Fruit fly (Drosophila melanogaster) whole organism, embryonic: ENCODE measurements around the gene Ret.

Source experiments
- Abd-B ChIP-seq: fragments of 200-800 bp; sonication (Bioruptor generic); optimal IDR thresholded peaks from 2 replicates; lab custom pipeline; 2018; ENCODE audit warnings: missing biosample characterization, mild to moderate bottlenecking, missing genetic modification characterization, moderate library complexity
- Bteb2 ChIP-seq: fragments of 200-800 bp; sonication (Bioruptor generic); optimal IDR thresholded peaks from 2 replicates; lab custom pipeline; 2016; ENCODE audit warnings: missing biosample characterization, missing genetic modification characterization
- CG10654 ChIP-seq: fragments of 200-800 bp; sonication (Bioruptor generic); optimal IDR thresholded peaks from 2 replicates; lab custom pipeline; 2016; ENCODE audit warnings: missing biosample characterization, missing genetic modification characterization
- CG11560 ChIP-seq: fragments of 200-800 bp; sonication (Bioruptor generic); IDR thresholded peaks from 3 replicates; pipeline ENCODE4 v1.3.6; 2022; ENCODE audit warnings: missing biosample characterization, missing genetic modification characterization
- CG1233 ChIP-seq: fragments of 200-800 bp; sonication (Bioruptor generic); optimal IDR thresholded peaks from 4 replicates; lab custom pipeline; 2018; ENCODE audit warnings: missing biosample characterization, mild to moderate bottlenecking, missing genetic modification characterization
- CG13424 ChIP-seq: fragments of 200-800 bp; sonication (Bioruptor generic); optimal IDR thresholded peaks from 2 replicates; lab custom pipeline; 2019; ENCODE audit warnings: missing biosample characterization, mild to moderate bottlenecking, missing genetic modification characterization, moderate library complexity
- CG15011 ChIP-seq: fragments of 200-800 bp; sonication (Bioruptor generic); optimal IDR thresholded peaks from 3 replicates; lab custom pipeline; 2018; ENCODE audit warnings: missing biosample characterization, mild to moderate bottlenecking, missing genetic modification characterization
- CG1529 ChIP-seq: fragments of 200-800 bp; sonication (Bioruptor generic); optimal IDR thresholded peaks from 3 replicates; lab custom pipeline; 2018; ENCODE audit warnings: missing biosample characterization, missing genetic modification characterization
- CG15601 ChIP-seq: fragments of 200-800 bp; sonication (Bioruptor generic); optimal IDR thresholded peaks from 3 replicates; lab custom pipeline; 2019; ENCODE audit warnings: missing biosample characterization, mild to moderate bottlenecking, missing genetic modification characterization, moderate library complexity
- CG17186 ChIP-seq: fragments of 200-800 bp; sonication (Bioruptor generic); optimal IDR thresholded peaks from 3 replicates; lab custom pipeline; 2017; ENCODE audit warnings: missing biosample characterization, missing genetic modification reagents, missing genetic modification characterization
- CG1832 ChIP-seq: fragments of 200-800 bp; sonication (Bioruptor generic); optimal IDR thresholded peaks from 2 replicates; lab custom pipeline; 2017; ENCODE audit warnings: missing biosample characterization, mild to moderate bottlenecking, missing genetic modification characterization, inconsistent platforms
- CG2678 ChIP-seq: fragments of 200-800 bp; sonication (Bioruptor generic); optimal IDR thresholded peaks from 3 replicates; lab custom pipeline; 2019; ENCODE audit warnings: missing biosample characterization, mild to moderate bottlenecking, missing genetic modification characterization, moderate library complexity
- CG3847 ChIP-seq: fragments of 200-800 bp; sonication (Bioruptor generic); IDR thresholded peaks from 2 replicates; pipeline ENCODE4 v1.3.6; 2022; ENCODE audit warnings: missing biosample characterization, missing genetic modification characterization
- CG4404 ChIP-seq: fragments of 200-800 bp; sonication (Bioruptor generic); IDR thresholded peaks from 2 replicates; pipeline ENCODE4 v1.3.6; 2022; ENCODE audit warnings: missing biosample characterization, missing genetic modification characterization
- CG5245 ChIP-seq: fragments of 200-800 bp; sonication (Bioruptor generic); optimal IDR thresholded peaks from 3 replicates; lab custom pipeline; 2016; ENCODE audit warnings: missing biosample characterization, missing genetic modification characterization
- CG6254 ChIP-seq: fragments of 200-800 bp; sonication (Bioruptor generic); optimal IDR thresholded peaks from 3 replicates; lab custom pipeline; 2017; ENCODE audit warnings: mild to moderate bottlenecking, missing biosample characterization, missing genetic modification reagents, missing genetic modification characterization
- CG6683 ChIP-seq: fragments of 200-800 bp; sonication (Bioruptor generic); optimal IDR thresholded peaks from 2 replicates; lab custom pipeline; 2017; ENCODE audit warnings: missing biosample characterization, mild to moderate bottlenecking, missing genetic modification characterization, missing genetic modification reagents
- CG6689 ChIP-seq: fragments of 200-800 bp; sonication (Bioruptor generic); IDR thresholded peaks from 2 replicates; pipeline ENCODE4 v1.3.6; 2022; ENCODE audit warnings: missing biosample characterization, missing genetic modification characterization
- CG7839 ChIP-seq: fragments of 200-800 bp; sonication (Bioruptor generic); optimal IDR thresholded peaks from 3 replicates; lab custom pipeline; 2018; ENCODE audit warnings: missing biosample characterization, mild to moderate bottlenecking, missing genetic modification characterization, moderate library complexity
- CG8388 ChIP-seq: fragments of 200-800 bp; sonication (Bioruptor generic); optimal IDR thresholded peaks from 2 replicates; lab custom pipeline; 2019; ENCODE audit warnings: missing biosample characterization, mild to moderate bottlenecking, missing genetic modification characterization, moderate library complexity
- D19A ChIP-seq: fragments of 200-800 bp; optimal IDR thresholded peaks from 3 replicates; lab custom pipeline; 2019; ENCODE audit warnings: missing biosample characterization, mild to moderate bottlenecking, missing genetic modification characterization, moderate library complexity
- Eip74EF ChIP-seq, 2 experiments: fragments of 200-800 bp in 1 of 2; fragments of >200 bp in 1 of 2; sonication (Bioruptor generic) in 1 of 2; optimal IDR thresholded peaks; 2 replicates each; lab custom pipeline; 2017 to 2019; ENCODE audit warnings: missing biosample characterization in 2 of 2, missing genetic modification characterization in 2 of 2, mild to moderate bottlenecking in 1 of 2, moderate library complexity in 1 of 2
- H15 ChIP-seq: fragments of 200-800 bp; sonication (Bioruptor generic); IDR thresholded peaks from 3 replicates; pipeline ENCODE4 v1.3.6; 2022; ENCODE audit warnings: missing biosample characterization, missing genetic modification characterization
- Hr51 ChIP-seq, 2 experiments: fragments of 200-800 bp; sonication (Bioruptor generic); optimal IDR thresholded peaks; 2 replicates in 1 of 2; 3 replicates in 1 of 2; lab custom pipeline; 2016 to 2018; ENCODE audit warnings: missing biosample characterization in 2 of 2, missing genetic modification characterization in 2 of 2, mild to moderate bottlenecking in 1 of 2, moderate library complexity in 1 of 2
- Lim3 ChIP-seq: fragments of 200-800 bp; sonication (Bioruptor generic); IDR thresholded peaks from 2 replicates; pipeline ENCODE4 v1.3.6; 2022; ENCODE audit warnings: missing biosample characterization, missing genetic modification characterization
- Med ChIP-seq: fragments of 200-800 bp; sonication (Bioruptor generic); peaks from one replicate; lab custom pipeline; 2016; ENCODE audit warnings: missing biosample characterization, missing genetic modification characterization, mild to moderate bottlenecking, inconsistent platforms, moderate library complexity
- Neu2 ChIP-seq: fragments of 200-800 bp; sonication (Bioruptor generic); optimal IDR thresholded peaks from 3 replicates; lab custom pipeline; 2016; ENCODE audit warnings: missing biosample characterization, missing genetic modification characterization, borderline replicate concordance
- PHDP ChIP-seq: fragments of 200-800 bp; sonication (Bioruptor generic); optimal IDR thresholded peaks from 3 replicates; lab custom pipeline; 2018; ENCODE audit warnings: missing biosample characterization, mild to moderate bottlenecking, missing genetic modification characterization, moderate library complexity
- Ravus ChIP-seq: fragments of 200-800 bp; sonication (Bioruptor generic); IDR thresholded peaks from 2 replicates; pipeline ENCODE4 v1.3.6; 2022; ENCODE audit warnings: missing biosample characterization, missing genetic modification characterization
- Scr ChIP-seq: fragments of 200-800 bp; sonication (Bioruptor generic); IDR thresholded peaks from 2 replicates; pipeline ENCODE4 v1.3.6; 2022; ENCODE audit warnings: missing biosample characterization, missing genetic modification characterization; ENCODE audit not compliant: partially characterized antibody
- Ssrp ChIP-seq: fragments of 200-800 bp; sonication (Bioruptor generic); optimal IDR thresholded peaks from 2 replicates; lab custom pipeline; 2018; ENCODE audit warnings: missing biosample characterization, mild to moderate bottlenecking, missing genetic modification characterization, moderate library complexity
- ase ChIP-seq: fragments of 200-800 bp; sonication (Bioruptor generic); IDR thresholded peaks from 3 replicates; pipeline ENCODE4 v1.3.6; 2022; ENCODE audit warnings: missing biosample characterization, missing genetic modification characterization
- btn ChIP-seq: fragments of 200-800 bp; sonication (Bioruptor generic); optimal IDR thresholded peaks from 2 replicates; lab custom pipeline; 2016; ENCODE audit warnings: missing biosample characterization, missing genetic modification characterization
- dmrt99B ChIP-seq: fragments of 200-800 bp; sonication (Bioruptor generic); optimal IDR thresholded peaks from 2 replicates; lab custom pipeline; 2018; ENCODE audit warnings: missing biosample characterization, mild to moderate bottlenecking, missing genetic modification characterization, moderate library complexity
- exex ChIP-seq: fragments of 200-800 bp; sonication (Bioruptor generic); optimal IDR thresholded peaks from 4 replicates; lab custom pipeline; 2018; ENCODE audit warnings: missing biosample characterization, mild to moderate bottlenecking, missing genetic modification characterization, moderate library complexity
- gce ChIP-seq: fragments of 200-800 bp; sonication (Bioruptor generic); IDR thresholded peaks from 3 replicates; pipeline ENCODE4 v1.3.6; 2022; ENCODE audit warnings: missing biosample characterization, missing genetic modification characterization
- gcm ChIP-seq: fragments of 200-800 bp; sonication (Bioruptor generic); optimal IDR thresholded peaks from 2 replicates; lab custom pipeline; 2019; ENCODE audit warnings: missing biosample characterization, mild to moderate bottlenecking, missing genetic modification characterization, moderate library complexity
- gro ChIP-seq: fragments of 200-800 bp; sonication (Bioruptor generic); optimal IDR thresholded peaks from 2 replicates; lab custom pipeline; 2016; ENCODE audit warnings: missing biosample characterization, missing genetic modification characterization
- gt ChIP-seq: fragments of 200-800 bp; sonication (Bioruptor generic); IDR thresholded peaks from 2 replicates; pipeline ENCODE4 v1.3.6; 2022; ENCODE audit warnings: missing biosample characterization, missing genetic modification characterization
- inv ChIP-seq: fragments of 200-800 bp; sonication (Bioruptor generic); IDR thresholded peaks from 2 replicates; pipeline ENCODE4 v1.3.6; 2022; ENCODE audit warnings: missing biosample characterization, missing genetic modification characterization; ENCODE audit not compliant: partially characterized antibody
- nau ChIP-seq: fragments of 200-800 bp; sonication (Bioruptor generic); optimal IDR thresholded peaks from 3 replicates; lab custom pipeline; 2017; ENCODE audit warnings: missing biosample characterization, mild to moderate bottlenecking, missing genetic modification characterization, missing genetic modification reagents
- nerfin-1 ChIP-seq: fragments of 200-800 bp; sonication (Bioruptor generic); optimal IDR thresholded peaks from 3 replicates; lab custom pipeline; 2019; ENCODE audit warnings: missing biosample characterization, mild to moderate bottlenecking, missing genetic modification characterization, moderate library complexity
- org-1 ChIP-seq: fragments of 200-800 bp; sonication (Bioruptor generic); optimal IDR thresholded peaks from 2 replicates; lab custom pipeline; 2017; ENCODE audit warnings: missing biosample characterization, missing genetic modification characterization
- p53 ChIP-seq: fragments of 200-800 bp; sonication (Bioruptor generic); optimal IDR thresholded peaks from 2 replicates; lab custom pipeline; 2016; ENCODE audit warnings: missing biosample characterization, missing genetic modification characterization
- scrt ChIP-seq: fragments of 200-800 bp; sonication (Bioruptor generic); optimal IDR thresholded peaks from 2 replicates; lab custom pipeline; 2018; ENCODE audit warnings: missing biosample characterization, mild to moderate bottlenecking, missing genetic modification characterization, moderate library complexity
- so ChIP-seq: fragments of 200-800 bp; sonication (Bioruptor generic); IDR thresholded peaks from 3 replicates; pipeline ENCODE4 v1.3.6; 2022; ENCODE audit warnings: missing biosample characterization, missing genetic modification characterization
- tll ChIP-seq, 2 experiments: fragments of 200-800 bp in 1 of 2; fragments of >200 bp in 1 of 2; sonication (Bioruptor generic) in 1 of 2; optimal IDR thresholded peaks; 2 replicates each; lab custom pipeline; 2017 to 2019; ENCODE audit warnings: missing biosample characterization in 2 of 2, missing genetic modification characterization in 2 of 2, mild to moderate bottlenecking in 1 of 2, moderate library complexity in 1 of 2
- z ChIP-seq: fragments of 200-800 bp; sonication (Bioruptor generic); IDR thresholded peaks from 3 replicates; pipeline ENCODE4 v1.3.6; 2022; ENCODE audit warnings: missing biosample characterization, missing genetic modification characterization

The Ret gene

dm6 chr2L:21156156-21157040 lies 42.2 kb downstream of the Ret start, which contains the start of the genes Mpp6 and E2f2 (continued):
- no peak for TF ChIP-seq dmrt99B (tag; lab: Kevin White, UChicago)
- no peak for TF ChIP-seq Lim3 (GFP tag; lab: Robert Waterston, UW)
- no peak for TF ChIP-seq CG6683
- TF ChIP-seq CG1233 = no peak
- no peak for TF ChIP-seq PHDP (tag; lab: Kevin White, UChicago)
- TF ChIP-seq Med (GFP tag; lab: Kevin White, UChicago) = peak; percentile 87
- peak; percentile 59; the same call in 2 of the 3 replicates for TF ChIP-seq H15 (GFP tag; lab: Robert Waterston, UW)
- no peak for TF ChIP-seq ase (GFP tag; lab: Robert Waterston, UW)
- TF ChIP-seq CG8388 (GFP tag; lab: Kevin White, UChicago) = no peak
- TF ChIP-seq CG10654 = no peak
- no peak for TF ChIP-seq scrt (GFP tag; lab: Kevin White, UChicago)
- no peak for TF ChIP-seq gcm (GFP tag; lab: Kevin White, UChicago)
- no peak for TF ChIP-seq org-1
- no peak for TF ChIP-seq nerfin-1 (tag; lab: Kevin White, UChicago)
- no peak for TF ChIP-seq Ssrp (tag; lab: Kevin White, UChicago)
- peak; percentile 82 for TF ChIP-seq Scr (GFP tag; lab: Robert Waterston, UW)
- no peak for TF ChIP-seq Abd-B (GFP tag; lab: Kevin White, UChicago)
- no peak for TF ChIP-seq gt (GFP tag; lab: Robert Waterston, UW)
- no peak for TF ChIP-seq CG13424 (tag; lab: Kevin White, UChicago)
- peak; percentile 82 for TF ChIP-seq CG3847
- TF ChIP-seq exex (tag; lab: Kevin White, UChicago) = no peak
- TF ChIP-seq CG15601 = no peak
- no peak for TF ChIP-seq CG1529 (GFP tag; lab: Kevin White, UChicago)
- TF ChIP-seq Neu2 (GFP tag; lab: Kevin White, UChicago) = no peak
- no peak for TF ChIP-seq D19A
- peak; percentile 78 for TF ChIP-seq inv (GFP tag; lab: Robert Waterston, UW)
- peak; percentile 16 for TF ChIP-seq Bteb2 (GFP tag; lab: Kevin White, UChicago)
- no peak for TF ChIP-seq CG5245 (GFP tag; lab: Kevin White, UChicago)
- TF ChIP-seq CG6254 (GFP tag; lab: Kevin White, UChicago) = no peak
- peak; percentile 22 for TF ChIP-seq gro (GFP tag; lab: Kevin White, UChicago)
- no peak for TF ChIP-seq btn
- no peak for TF ChIP-seq tll (GFP tag; optimal IDR thresholded peaks at IDR 0.05; lab: Kevin White, UChicago)
- no peak for TF ChIP-seq CG1832 (GFP tag; lab: Kevin White, UChicago)
- TF ChIP-seq CG15011 (GFP tag; lab: Kevin White, UChicago) = no peak
- TF ChIP-seq CG4404 = no peak; the same call in 1 of the 2 replicates
- no peak for TF ChIP-seq nau (GFP tag; lab: Kevin White, UChicago)
- no peak for TF ChIP-seq so (GFP tag; lab: Robert Waterston, UW)
- TF ChIP-seq CG7839 (tag; lab: Kevin White, UChicago) = peak; percentile 7
- TF ChIP-seq CG17186 (GFP tag; lab: Kevin White, UChicago) = peak; percentile 77
- TF ChIP-seq Ravus (GFP tag; lab: Robert Waterston, UW) = no peak
- peak in 1 of 2 experiments; percentile 17 for TF ChIP-seq Hr51 (GFP tag; optimal IDR thresholded peaks at IDR 0.05; lab: Kevin White, UChicago)
- 0 out of 2 replicates have a peak, but pooled peaks have one; percentile 20 for TF ChIP-seq CG6689 (GFP tag; lab: Robert Waterston, UW)
- TF ChIP-seq p53 (GFP tag; lab: Kevin White, UChicago) = no peak
- peak; percentile 49; the same call in 1 of the 3 replicates for TF ChIP-seq CG11560 (tag; lab: Robert Waterston, UW)
- no peak for TF ChIP-seq CG2678 (tag; lab: Kevin White, UChicago)
- no peak for TF ChIP-seq gce (GFP tag; lab: Robert Waterston, UW)
- TF ChIP-seq Eip74EF (GFP tag; optimal IDR thresholded peaks at IDR 0.05; lab: Kevin White, UChicago) = no peak
- TF ChIP-seq z (GFP tag; lab: Robert Waterston, UW) = no peak
